Worm (Caenorhabditis elegans) whole organism, mixed stage, embryonic: Measurements from ENCODE around the gene nhr-231.

Experiments used
- M03D4.4 ChIP-seq: sonication (generic microtip); optimal IDR thresholded peaks from 2 replicates; lab custom pipeline; 2017; ENCODE audit warnings: mild to moderate bottlenecking, missing genetic modification characterization, missing compliant biosample characterization
- bed-3 ChIP-seq: fragments of 200-800 bp; sonication (Bioruptor generic); optimal IDR thresholded peaks from 3 replicates; lab custom pipeline; 2018; ENCODE audit warnings: mild to moderate bottlenecking, missing genetic modification characterization, moderate library complexity, missing compliant biosample characterization
- blmp-1 ChIP-seq: fragments of 150-350 bp; optimal IDR thresholded peaks from 2 replicates; lab custom pipeline; 2014; ENCODE audit warnings: missing biosample characterization, missing genetic modification characterization
- ceh-39 ChIP-seq: fragments of 150-350 bp; optimal IDR thresholded peaks from 2 replicates; lab custom pipeline; 2014; ENCODE audit warnings: missing biosample characterization, missing genetic modification characterization
- ceh-43 ChIP-seq: fragments of 200-800 bp; sonication (Bioruptor generic); optimal IDR thresholded peaks from 2 replicates; lab custom pipeline; 2018; ENCODE audit warnings: mild to moderate bottlenecking, missing genetic modification characterization, moderate library complexity, missing compliant biosample characterization
- ces-1 ChIP-seq: fragments of 150-350 bp; optimal IDR thresholded peaks from 2 replicates; lab custom pipeline; 2014; ENCODE audit warnings: missing biosample characterization, missing genetic modification reagents, missing genetic modification characterization
- elt-3 ChIP-seq: fragments of 150-350 bp; optimal IDR thresholded peaks from 2 replicates; lab custom pipeline; 2014; ENCODE audit warnings: missing biosample characterization, missing genetic modification characterization
- lin-32 ChIP-seq: fragments of 200-800 bp; sonication (Bioruptor generic); optimal IDR thresholded peaks from 2 replicates; lab custom pipeline; 2018; ENCODE audit warnings: mild to moderate bottlenecking, missing genetic modification characterization, missing compliant biosample characterization
- lsy-2 ChIP-seq: fragments of 150-350 bp; optimal IDR thresholded peaks from 2 replicates; lab custom pipeline; 2014; ENCODE audit warnings: missing biosample characterization, missing genetic modification characterization
- mep-1 ChIP-seq: fragments of 150-350 bp; optimal IDR thresholded peaks from 2 replicates; lab custom pipeline; 2017; ENCODE audit warnings: missing biosample characterization, missing genetic modification reagents, missing genetic modification characterization, inconsistent platforms
- nhr-12 ChIP-seq: fragments of 150-350 bp; optimal IDR thresholded peaks from 2 replicates; lab custom pipeline; 2014; ENCODE audit warnings: missing biosample characterization, missing genetic modification characterization
- nhr-2 ChIP-seq: fragments of 150-350 bp; optimal IDR thresholded peaks from 2 replicates; lab custom pipeline; 2014; ENCODE audit warnings: missing biosample characterization, missing genetic modification characterization
- nhr-237 ChIP-seq: fragments of 150-350 bp; optimal IDR thresholded peaks from 2 replicates; lab custom pipeline; 2014; ENCODE audit warnings: missing biosample characterization, missing genetic modification characterization
- nhr-28 ChIP-seq: fragments of 150-350 bp; optimal IDR thresholded peaks from 2 replicates; lab custom pipeline; 2014; ENCODE audit warnings: missing biosample characterization, missing genetic modification characterization
- sem-2 ChIP-seq: fragments of 200-800 bp; sonication (Bioruptor generic); optimal IDR thresholded peaks from 2 replicates; lab custom pipeline; 2018; ENCODE audit warnings: mild to moderate bottlenecking, missing genetic modification characterization, missing compliant biosample characterization
- snpc-4 ChIP-seq: fragments of 150-350 bp; optimal IDR thresholded peaks from 2 replicates; lab custom pipeline; 2014; ENCODE audit warnings: missing biosample characterization, missing genetic modification characterization
- sptf-1 ChIP-seq: sonication (generic microtip); optimal IDR thresholded peaks from 2 replicates; lab custom pipeline; 2017; ENCODE audit warnings: mild to moderate bottlenecking, missing genetic modification characterization, moderate library complexity, missing compliant biosample characterization
- unc-39 ChIP-seq: fragments of 150-350 bp; optimal IDR thresholded peaks from 2 replicates; lab custom pipeline; 2014; ENCODE audit warnings: missing biosample characterization, missing genetic modification characterization

Gene nhr-231

ce11 chrV:18838799-18839354 is 48.1 kb downstream of the nhr-231 start, which contains the start of gene nhr-65:
TSS of gene nhr-65 (plus strand) at chrV:18839304.
- no peak for TF ChIP-seq unc-39
- TF ChIP-seq nhr-2 = no peak
- no peak for TF ChIP-seq bed-3 (GFP tag; lab: Kevin White, UChicago)
- no peak for TF ChIP-seq mep-1 (tag; lab: Kevin White, UChicago)
- TF ChIP-seq nhr-28 (tag; lab: Kevin White, UChicago) = no peak
- TF ChIP-seq blmp-1 (tag; lab: Kevin White, UChicago) = no peak
- TF ChIP-seq ceh-43 (GFP tag; lab: Kevin White, UChicago) = no peak
- no peak for TF ChIP-seq elt-3 (tag; lab: Kevin White, UChicago)
- no peak for TF ChIP-seq lin-32
- TF ChIP-seq, all 35 proteins: peak for 0

DNA sequence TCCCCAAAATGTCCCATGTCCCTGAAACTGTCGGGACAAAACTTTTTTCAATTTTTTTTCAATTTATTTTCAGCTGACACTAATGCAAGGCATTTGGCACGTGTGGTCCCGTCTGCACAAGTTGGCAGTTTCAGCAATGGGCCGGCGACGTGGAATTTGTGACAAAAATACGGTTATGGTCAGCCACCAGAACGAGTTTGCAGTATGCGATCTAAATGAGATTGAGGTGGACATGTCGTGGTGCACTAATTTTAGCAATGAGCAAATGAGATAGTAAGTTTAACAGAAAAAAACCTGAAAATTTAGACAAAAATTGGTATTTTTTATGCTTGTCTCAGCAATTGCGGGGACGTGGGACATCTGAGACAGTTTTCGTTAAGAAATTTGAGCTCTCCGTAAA is 51.7 kb downstream of the nhr-231 start:
- no peak for TF ChIP-seq nhr-28 (tag; lab: Kevin White, UChicago)
- no peak for TF ChIP-seq M03D4.4 (tag; lab: Kevin White, UChicago)
- TF ChIP-seq nhr-12 (tag; lab: Kevin White, UChicago) = no peak
- no peak for TF ChIP-seq sem-2
- TF ChIP-seq sptf-1 (tag; lab: Kevin White, UChicago) = no peak
- no peak for TF ChIP-seq snpc-4 (tag; lab: Kevin White, UChicago)
- no peak for TF ChIP-seq ceh-39
- TF ChIP-seq mep-1 (tag; lab: Kevin White, UChicago) = no peak
- no peak for TF ChIP-seq lsy-2
- no peak for TF ChIP-seq blmp-1 (tag; lab: Kevin White, UChicago)
- no peak for TF ChIP-seq ces-1 (GFP tag; lab: Kevin White, UChicago)
- TF ChIP-seq nhr-237 (tag; lab: Kevin White, UChicago) = no peak
